Fruit fly (Drosophila melanogaster): ENCODE data around the gene ND-B8.

ND-B8 gene

dm6 chr2L:4458119-4459056, 4.0 kb downstream of the ND-B8 start, which contains the start of gene RpL27A (continued):
- TF ChIP-seq ken (GFP tag; IDR thresholded peaks at IDR 0.05) = peak; percentile 84
- TF ChIP-seq repo (GFP tag; optimal IDR thresholded peaks at IDR 0.05) = peak; percentile 61
- TF ChIP-seq B-H1 (GFP tag; IDR thresholded peaks at IDR 0.05) = peak; percentile 71; the same call in 2 of the 3 replicates
- peak; percentile 75 for TF ChIP-seq CG15269 (tag; optimal IDR thresholded peaks at IDR 0.05)
- no peak for TF ChIP-seq CG8478 (optimal IDR thresholded peaks at IDR 0.05)
- peak; percentile 73 for TF ChIP-seq CG10366 (GFP tag; IDR thresholded peaks at IDR 0.05)
- TF ChIP-seq Tbp (GFP tag; optimal IDR thresholded peaks at IDR 0.05) = no peak
- TF ChIP-seq Fer2 (tag; optimal IDR thresholded peaks at IDR 0.05) = peak; percentile 30
- TF ChIP-seq CG2678 (tag; optimal IDR thresholded peaks at IDR 0.05) = peak; percentile 68
- TF ChIP-seq ERR (GFP tag; optimal IDR thresholded peaks at IDR 0.05) = peak; percentile 57
- TF ChIP-seq Hr51 (GFP tag; optimal IDR thresholded peaks at IDR 0.05) = peak; percentile 58 to 72
- peak; percentile 38 for TF ChIP-seq fd96Cb (tag; optimal IDR thresholded peaks at IDR 0.05)
- peak; percentile 32 for TF ChIP-seq CG31388 (GFP tag; optimal IDR thresholded peaks at IDR 0.05)
- peak; percentile 68 for TF ChIP-seq lmd (GFP tag; IDR thresholded peaks at IDR 0.05)
- peak; percentile 17 for TF ChIP-seq TFAM (GFP tag; optimal IDR thresholded peaks at IDR 0.05)
- peak; percentile 72 for TF ChIP-seq Fer3 (tag; optimal IDR thresholded peaks at IDR 0.05)
- peak in 1 of 3 experiments; percentile 70 for TF ChIP-seq lola (GFP tag; optimal IDR thresholded peaks at IDR 0.05)
- peak; percentile 68 for TF ChIP-seq Sox100B (GFP tag; optimal IDR thresholded peaks at IDR 0.05)
- peak; percentile 16 for TF ChIP-seq pros (GFP tag; optimal IDR thresholded peaks at IDR 0.05)
- TF ChIP-seq tin (GFP tag; optimal IDR thresholded peaks at IDR 0.05) = peak; percentile 59
- peak; percentile 94 for TF ChIP-seq CG7357 (GFP tag; IDR thresholded peaks at IDR 0.05)
- TF ChIP-seq CG2712 (tag; optimal IDR thresholded peaks at IDR 0.05) = peak; percentile 71
- peak; percentile 68 for TF ChIP-seq CG18262 (tag; optimal IDR thresholded peaks at IDR 0.05)
- TF ChIP-seq Myb (GFP tag; optimal IDR thresholded peaks at IDR 0.05) = peak; percentile 79
- TF ChIP-seq Max (GFP tag; optimal IDR thresholded peaks at IDR 0.05) = peak; percentile 75
- TF ChIP-seq Dfd (GFP tag; optimal IDR thresholded peaks at IDR 0.05) = peak in 1 of 2 experiments; percentile 62
- TF ChIP-seq CG13296 (GFP tag; optimal IDR thresholded peaks at IDR 0.05) = peak; percentile 86
- TF ChIP-seq CG34376 (GFP tag; optimal IDR thresholded peaks at IDR 0.05) = peak; percentile 90
- TF ChIP-seq CG30431 (GFP tag; optimal IDR thresholded peaks at IDR 0.05) = peak; percentile 65
- no peak for TF ChIP-seq sc (optimal IDR thresholded peaks at IDR 0.05)
- TF ChIP-seq sc (GFP tag; optimal IDR thresholded peaks at IDR 0.05) = peak; percentile 63
- TF ChIP-seq Sry-β (GFP tag; optimal IDR thresholded peaks at IDR 0.05) = peak; percentile 70
- TF ChIP-seq CG11398 (GFP tag; optimal IDR thresholded peaks at IDR 0.05) = peak; percentile 65
- peak; percentile 82 for TF ChIP-seq Hey (tag; optimal IDR thresholded peaks at IDR 0.05)
- peak; percentile 43; the same call in 1 of the 3 replicates for TF ChIP-seq Mrtf (GFP tag; IDR thresholded peaks at IDR 0.05)
- TF ChIP-seq Rx (GFP tag; IDR thresholded peaks at IDR 0.05) = peak; percentile 80
- peak; percentile 63 for TF ChIP-seq Nf-YA (GFP tag; IDR thresholded peaks at IDR 0.05)
- peak; percentile 79 for TF ChIP-seq CG31365 (tag; optimal IDR thresholded peaks at IDR 0.05)
- peak; percentile 47; the same call in 1 of the 2 replicates for TF ChIP-seq inv (GFP tag; IDR thresholded peaks at IDR 0.05; ENCODE audit: partially characterized antibody)
- peak; percentile 54; the same call in 1 of the 2 replicates for TF ChIP-seq sisA (GFP tag; IDR thresholded peaks at IDR 0.05)
- peak; percentile 58 for TF ChIP-seq CG3163 (GFP tag; optimal IDR thresholded peaks at IDR 0.05)
- peak; percentile 44 for TF ChIP-seq trem (tag; optimal IDR thresholded peaks at IDR 0.05)
- TF ChIP-seq Ravus (GFP tag; IDR thresholded peaks at IDR 0.05) = no peak
- TF ChIP-seq CG10147 (GFP tag; optimal IDR thresholded peaks at IDR 0.05) = peak; percentile 53
- peak; percentile 93 for TF ChIP-seq lab (GFP tag; optimal IDR thresholded peaks at IDR 0.05)
- no peak for TF ChIP-seq Trl (optimal IDR thresholded peaks at IDR 0.05)
- TF ChIP-seq Trl (GFP tag; optimal IDR thresholded peaks at IDR 0.05) = peak; percentile 86
- peak; percentile 66 for TF ChIP-seq Oli (tag; optimal IDR thresholded peaks at IDR 0.05)
- TF ChIP-seq psq (GFP tag; optimal IDR thresholded peaks at IDR 0.05) = peak; percentile 51
